Worm (Caenorhabditis elegans): ENCODE results near the gene odc-1.

Gene odc-1

ce11 chrV:6882452-6882939 lies 17.5 kb downstream of the odc-1 start:
- no peak for TF ChIP-seq ztf-23 (GFP tag; IDR thresholded peaks at IDR 0.05)
- no peak for TF ChIP-seq med-1 (GFP tag; optimal IDR thresholded peaks at IDR 0.05; ENCODE audit: insufficient read depth)
- TF ChIP-seq flt-1 (GFP tag; IDR thresholded peaks at IDR 0.05), result no peak
- TF ChIP-seq ref-1 (GFP tag; conservative IDR thresholded peaks at IDR 0.05), result no peak
- TF ChIP-seq cog-1 (tag; optimal IDR thresholded peaks at IDR 0.05), result no peak
- no peak for TF ChIP-seq T22C8.4 (GFP tag; IDR thresholded peaks at IDR 0.05)
- no peak for TF ChIP-seq ztf-29 (GFP tag; IDR thresholded peaks at IDR 0.05)
- TF ChIP-seq tab-1 (GFP tag; IDR thresholded peaks at IDR 0.05), result no peak
- TF ChIP-seq klf-2 (GFP tag; conservative IDR thresholded peaks at IDR 0.05), result no peak

ce11 chrV:6881735-6882134 lies 18.3 kb downstream of the odc-1 start:
- TF ChIP-seq ztf-23 (GFP tag; IDR thresholded peaks at IDR 0.05), result no peak
- no peak for TF ChIP-seq ztf-29 (GFP tag; IDR thresholded peaks at IDR 0.05)
- no peak for TF ChIP-seq T22C8.4 (GFP tag; IDR thresholded peaks at IDR 0.05)
- TF ChIP-seq med-1 (GFP tag; optimal IDR thresholded peaks at IDR 0.05; ENCODE audit: insufficient read depth), result no peak
- TF ChIP-seq ref-1 (GFP tag; conservative IDR thresholded peaks at IDR 0.05), result no peak
- no peak for TF ChIP-seq tab-1 (GFP tag; IDR thresholded peaks at IDR 0.05)
- TF ChIP-seq klf-2 (GFP tag; conservative IDR thresholded peaks at IDR 0.05), result no peak
- TF ChIP-seq flt-1 (GFP tag; IDR thresholded peaks at IDR 0.05), result no peak
- no peak for TF ChIP-seq cog-1 (tag; optimal IDR thresholded peaks at IDR 0.05)

DNA sequence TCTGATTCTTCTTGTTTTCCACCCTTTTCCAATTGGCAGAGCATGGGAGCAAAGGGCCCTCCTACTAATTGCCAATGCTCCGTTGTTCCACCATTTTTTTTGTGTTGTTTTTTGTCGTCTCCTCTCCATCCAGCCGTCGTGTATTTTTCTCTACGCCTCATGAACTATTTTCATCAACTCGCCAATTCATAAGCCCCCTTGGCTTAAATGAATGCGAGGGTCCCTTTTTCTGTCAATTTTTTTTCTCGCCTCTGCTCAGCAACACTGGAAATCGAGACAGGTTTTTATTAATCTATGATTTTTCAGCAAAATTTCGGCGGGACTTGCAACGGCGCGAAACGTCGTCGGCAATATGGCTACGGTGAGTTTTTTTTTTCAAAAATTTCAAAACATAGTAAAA lies 19.0 kb downstream of the odc-1 start, which contains the start of gene unc-70:
Gene unc-70, plus strand, starts transcription at position 301 of the 400 bp plus-strand sequence.
- no peak for TF ChIP-seq flt-1 (GFP tag; IDR thresholded peaks at IDR 0.05)
- no peak for TF ChIP-seq ztf-29 (GFP tag; IDR thresholded peaks at IDR 0.05)
- no peak for TF ChIP-seq cog-1 (tag; optimal IDR thresholded peaks at IDR 0.05)
- no peak for TF ChIP-seq klf-2 (GFP tag; conservative IDR thresholded peaks at IDR 0.05)
- no peak for TF ChIP-seq ref-1 (GFP tag; conservative IDR thresholded peaks at IDR 0.05)
- no peak for TF ChIP-seq ztf-23 (GFP tag; IDR thresholded peaks at IDR 0.05)
- no peak for TF ChIP-seq med-1 (GFP tag; optimal IDR thresholded peaks at IDR 0.05; ENCODE audit: insufficient read depth)
- no peak for TF ChIP-seq T22C8.4 (GFP tag; IDR thresholded peaks at IDR 0.05)
- no peak for TF ChIP-seq tab-1 (GFP tag; IDR thresholded peaks at IDR 0.05)

ce11 chrV:6880623-6881022 lies 19.4 kb downstream of the odc-1 start:
- TF ChIP-seq ztf-29 (GFP tag; IDR thresholded peaks at IDR 0.05) (no peak), ref-1 (GFP tag; conservative IDR thresholded peaks at IDR 0.05) (no peak), T22C8.4 (GFP tag; IDR thresholded peaks at IDR 0.05) (no peak), med-1 (GFP tag; optimal IDR thresholded peaks at IDR 0.05; ENCODE audit: insufficient read depth) (no peak), ztf-23 (GFP tag; IDR thresholded peaks at IDR 0.05) (no peak), klf-2 (GFP tag; conservative IDR thresholded peaks at IDR 0.05) (peak; percentile 41; the same call in 1 of the 2 replicates), flt-1 (GFP tag; IDR thresholded peaks at IDR 0.05) (peak; percentile 60; the same call in 1 of the 2 replicates), tab-1 (GFP tag; IDR thresholded peaks at IDR 0.05) (peak; percentile 71)

ce11 chrV:6879490-6879889 lies 20.5 kb downstream of the odc-1 start:
- 0 out of 2 replicates have a peak, but pooled peaks have one; percentile 32 for TF ChIP-seq tab-1 (GFP tag; IDR thresholded peaks at IDR 0.05)
- TF ChIP-seq flt-1 (GFP tag; IDR thresholded peaks at IDR 0.05), result peak; percentile 67; the same call in 1 of the 2 replicates
- TF ChIP-seq cog-1 (tag; optimal IDR thresholded peaks at IDR 0.05), result peak; percentile 69
- no peak for TF ChIP-seq ztf-29 (GFP tag; IDR thresholded peaks at IDR 0.05)
- TF ChIP-seq T22C8.4 (GFP tag; IDR thresholded peaks at IDR 0.05), result peak; percentile 93
- peak; percentile 58; the same call in 1 of the 2 replicates for TF ChIP-seq ztf-23 (GFP tag; IDR thresholded peaks at IDR 0.05)

DNA sequence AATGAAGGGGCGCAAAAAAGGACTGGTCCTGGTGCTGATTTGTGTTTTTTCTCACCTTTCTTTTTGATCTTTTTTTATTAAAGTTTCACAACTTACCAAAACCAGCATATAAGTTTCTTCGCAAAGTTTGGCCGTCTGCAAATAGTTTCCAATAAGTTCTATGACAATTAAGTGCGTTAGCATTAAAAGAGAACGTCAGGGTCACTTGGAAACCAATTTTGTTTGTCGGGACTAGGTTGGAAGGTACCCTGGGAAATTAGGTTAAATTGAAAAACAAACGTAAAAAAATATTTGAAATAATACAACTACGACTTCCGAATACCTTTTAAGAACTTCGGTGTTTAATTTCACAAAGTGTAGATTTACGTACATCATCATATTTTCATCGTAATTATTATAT lies 21.5 kb downstream of the odc-1 start:
- TF ChIP-seq ztf-29 (GFP tag; IDR thresholded peaks at IDR 0.05) (no peak), klf-2 (GFP tag; conservative IDR thresholded peaks at IDR 0.05) (no peak), tab-1 (GFP tag; IDR thresholded peaks at IDR 0.05) (no peak), flt-1 (GFP tag; IDR thresholded peaks at IDR 0.05) (no peak), T22C8.4 (GFP tag; IDR thresholded peaks at IDR 0.05) (no peak), ref-1 (GFP tag; conservative IDR thresholded peaks at IDR 0.05) (no peak), med-1 (GFP tag; optimal IDR thresholded peaks at IDR 0.05; ENCODE audit: insufficient read depth) (no peak), ztf-23 (GFP tag; IDR thresholded peaks at IDR 0.05) (no peak), cog-1 (tag; optimal IDR thresholded peaks at IDR 0.05) (no peak)

DNA sequence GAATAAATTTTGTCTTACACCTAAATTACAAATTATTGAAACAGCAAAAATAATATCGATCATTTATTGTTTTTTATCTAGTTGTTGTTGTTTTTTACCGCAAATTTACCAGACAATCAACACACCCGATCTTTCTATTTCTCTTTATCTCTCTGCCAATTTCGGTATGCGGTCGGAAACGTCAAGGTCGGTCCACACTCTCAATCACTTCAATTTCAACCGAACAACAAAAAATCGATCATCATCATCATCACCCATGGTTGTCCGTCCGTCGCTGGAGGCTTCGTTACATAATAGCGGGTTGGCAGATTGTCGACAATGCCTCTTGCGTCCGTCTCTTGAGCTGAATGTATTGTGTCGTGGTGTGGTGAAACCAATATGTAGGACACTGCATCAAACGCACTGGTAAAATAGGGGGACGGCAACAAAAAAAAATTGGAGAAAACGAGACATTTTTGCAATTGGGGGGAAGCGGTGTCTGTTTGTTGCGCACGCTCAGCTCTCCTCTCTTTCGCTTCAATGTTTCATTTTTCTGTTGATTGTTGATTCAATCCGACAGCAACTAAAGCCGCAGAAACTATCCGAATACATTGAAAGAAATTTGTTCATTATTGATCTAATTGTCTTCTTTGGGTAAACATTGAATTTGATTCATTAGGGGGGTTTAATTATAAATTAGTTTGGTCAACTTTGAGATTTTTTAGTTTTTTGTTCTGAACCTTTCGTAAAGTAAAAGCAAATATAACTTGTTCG lies 23.1 kb downstream of the odc-1 start:
- no peak for TF ChIP-seq med-1 (GFP tag; optimal IDR thresholded peaks at IDR 0.05; ENCODE audit: insufficient read depth)
- TF ChIP-seq ref-1 (GFP tag; conservative IDR thresholded peaks at IDR 0.05), result no peak
- 0 out of 2 replicates have a peak, but pooled peaks have one; percentile 14 for TF ChIP-seq ztf-29 (GFP tag; IDR thresholded peaks at IDR 0.05)

DNA sequence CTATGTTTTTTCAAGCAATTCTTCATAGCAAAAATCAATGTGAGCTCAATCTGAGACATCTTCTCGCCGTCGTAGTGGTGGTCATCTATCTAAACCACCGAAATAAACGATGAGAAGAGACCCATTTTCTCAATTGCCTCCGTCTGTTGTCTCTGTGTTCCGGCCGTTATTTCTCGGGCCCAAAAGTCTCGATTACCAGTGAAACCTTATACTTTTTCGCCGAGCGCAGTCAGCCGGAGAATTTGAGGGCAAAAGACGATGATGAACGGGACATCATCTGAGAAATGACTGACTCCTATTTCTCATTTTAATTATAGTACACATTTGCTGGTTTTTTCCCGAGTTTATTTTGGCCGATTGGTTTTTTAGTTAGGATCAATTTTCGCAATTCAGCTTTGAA lies 24.2 kb downstream of the odc-1 start:
- no peak for TF ChIP-seq ztf-29 (GFP tag; IDR thresholded peaks at IDR 0.05)
- TF ChIP-seq klf-2 (GFP tag; conservative IDR thresholded peaks at IDR 0.05), result no peak
- no peak for TF ChIP-seq med-1 (GFP tag; optimal IDR thresholded peaks at IDR 0.05; ENCODE audit: insufficient read depth)
- TF ChIP-seq tab-1 (GFP tag; IDR thresholded peaks at IDR 0.05), result no peak
- no peak for TF ChIP-seq T22C8.4 (GFP tag; IDR thresholded peaks at IDR 0.05)
- no peak for TF ChIP-seq ref-1 (GFP tag; conservative IDR thresholded peaks at IDR 0.05)
- no peak for TF ChIP-seq cog-1 (tag; optimal IDR thresholded peaks at IDR 0.05)
- no peak for TF ChIP-seq flt-1 (GFP tag; IDR thresholded peaks at IDR 0.05)
- TF ChIP-seq ztf-23 (GFP tag; IDR thresholded peaks at IDR 0.05), result no peak

DNA sequence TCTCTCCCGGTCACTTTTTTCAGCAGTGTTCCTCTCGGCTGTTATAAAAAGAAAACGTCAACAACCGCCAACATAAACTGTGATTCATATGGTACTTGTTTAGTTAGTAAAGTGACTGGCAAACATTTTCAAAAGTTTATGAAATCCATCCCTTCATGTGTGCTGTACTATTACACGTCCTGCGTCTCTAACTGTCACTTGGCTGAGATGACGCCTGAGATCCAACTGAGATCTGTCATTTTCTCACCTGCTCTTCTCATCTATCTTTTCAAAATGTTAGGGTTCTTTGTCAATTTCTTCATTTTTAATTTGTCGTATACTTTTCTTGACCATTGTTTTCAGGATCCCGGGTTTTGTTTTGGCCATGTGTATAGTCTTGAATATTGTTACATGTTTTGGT lies 25.3 kb downstream of the odc-1 start:
- no peak for TF ChIP-seq klf-2 (GFP tag; conservative IDR thresholded peaks at IDR 0.05)
- no peak for TF ChIP-seq med-1 (GFP tag; optimal IDR thresholded peaks at IDR 0.05; ENCODE audit: insufficient read depth)
- no peak for TF ChIP-seq tab-1 (GFP tag; IDR thresholded peaks at IDR 0.05)
- no peak for TF ChIP-seq ref-1 (GFP tag; conservative IDR thresholded peaks at IDR 0.05)
- TF ChIP-seq cog-1 (tag; optimal IDR thresholded peaks at IDR 0.05), result no peak
- TF ChIP-seq ztf-29 (GFP tag; IDR thresholded peaks at IDR 0.05), result no peak
- TF ChIP-seq flt-1 (GFP tag; IDR thresholded peaks at IDR 0.05), result no peak
- no peak for TF ChIP-seq ztf-23 (GFP tag; IDR thresholded peaks at IDR 0.05)
- TF ChIP-seq T22C8.4 (GFP tag; IDR thresholded peaks at IDR 0.05), result no peak
